Fruit fly (Drosophila melanogaster): ENCODE data around the gene CG42446.

- TF ChIP-seq dsx (GFP tag; optimal IDR thresholded peaks at IDR 0.05; ENCODE audit: poor library complexity, severe bottlenecking) (no peak), Hr4 (GFP tag; optimal IDR thresholded peaks at IDR 0.05) (no peak), svp (GFP tag) (no peak), OdsH (GFP tag; optimal IDR thresholded peaks at IDR 0.05) (no peak), Hr39 (GFP tag; optimal IDR thresholded peaks at IDR 0.05) (no peak), spab (GFP tag; optimal IDR thresholded peaks at IDR 0.05) (no peak), CG16779 (tag; optimal IDR thresholded peaks at IDR 0.05) (no peak), CG7368 (GFP tag; optimal IDR thresholded peaks at IDR 0.05) (no peak), CG11762 (GFP tag; optimal IDR thresholded peaks at IDR 0.05; ENCODE audit: insufficient read depth) (no peak), CG8632 (GFP tag; optimal IDR thresholded peaks at IDR 0.05) (no peak)
Observed at dm6 chr3R:16353195-16353594, 6.7 kb downstream of the CG42446 start.
